Fruit fly (Drosophila melanogaster): ENCODE data around the gene CG6244.

The CG6244 gene

DNA sequence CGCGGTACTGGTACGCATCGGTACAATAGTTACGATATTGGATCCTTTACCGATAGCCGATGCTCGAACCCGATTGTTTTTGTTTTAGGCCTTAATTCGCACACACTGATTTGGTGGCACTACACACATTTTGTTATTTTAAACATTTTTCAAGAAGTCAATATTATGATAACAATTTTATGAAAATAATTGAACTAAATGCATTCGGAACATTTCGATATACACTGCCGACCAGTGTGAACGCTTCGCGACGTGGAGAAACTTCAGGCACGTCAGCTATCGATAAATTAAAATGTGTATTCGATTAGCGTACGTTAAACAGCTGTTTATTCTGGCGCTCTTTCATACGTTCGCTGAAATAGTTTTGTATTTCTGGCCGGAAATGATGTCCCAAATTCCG, 24.0 kb downstream of the CG6244 start, which contains the start of gene CG12713 (continued):
- TF ChIP-seq CkIIα-i1 (GFP tag; IDR thresholded peaks at IDR 0.05) (no peak), tna (GFP tag; IDR thresholded peaks at IDR 0.05; ENCODE audit: partially characterized antibody) (peak; percentile 74), CG14014 (GFP tag; IDR thresholded peaks at IDR 0.05) (no peak), TFAM (GFP tag; optimal IDR thresholded peaks at IDR 0.05) (no peak), CG1529 (GFP tag; optimal IDR thresholded peaks at IDR 0.05) (no peak), CG11456 (GFP tag; IDR thresholded peaks at IDR 0.05) (no peak), B-H2 (GFP tag; optimal IDR thresholded peaks at IDR 0.05) (no peak), CG2116 (GFP tag; optimal IDR thresholded peaks at IDR 0.05) (peak; percentile 91), Antp (GFP tag; optimal IDR thresholded peaks at IDR 0.05) (no peak), scrt (GFP tag; optimal IDR thresholded peaks at IDR 0.05) (no peak), tx (GFP tag; optimal IDR thresholded peaks at IDR 0.05) (no peak), CG13287 (GFP tag; IDR thresholded peaks at IDR 0.05; ENCODE audit: partially characterized antibody) (peak; percentile 88), CG11085 (GFP tag; IDR thresholded peaks at IDR 0.05) (no peak), HLHmδ (GFP tag; optimal IDR thresholded peaks at IDR 0.05) (no peak), CG15601 (tag; optimal IDR thresholded peaks at IDR 0.05) (peak; percentile 20), Ptx1 (GFP tag; IDR thresholded peaks at IDR 0.05) (no peak), CG2889 (GFP tag; IDR thresholded peaks at IDR 0.05) (no peak), run (tag; optimal IDR thresholded peaks at IDR 0.05) (no peak), Xrp1 (GFP tag; IDR thresholded peaks at IDR 0.05) (no peak), dati (GFP tag; IDR thresholded peaks at IDR 0.05) (no peak), CG31441 (GFP tag; IDR thresholded peaks at IDR 0.05) (peak; percentile 43; the same call in 1 of the 2 replicates), onecut (GFP tag; IDR thresholded peaks at IDR 0.05) (no peak), nmo (GFP tag; optimal IDR thresholded peaks at IDR 0.05) (peak; percentile 64), CG17361 (GFP tag; IDR thresholded peaks at IDR 0.05) (peak; percentile 51; the same call in 2 of the 3 replicates), CG4328 (GFP tag; optimal IDR thresholded peaks at IDR 0.05) (no peak), CG17912 (GFP tag; optimal IDR thresholded peaks at IDR 0.05) (no peak), mam (GFP tag; optimal IDR thresholded peaks at IDR 0.05) (peak; percentile 50), bigmax (GFP tag; optimal IDR thresholded peaks at IDR 0.05) (no peak), Tbp (GFP tag; optimal IDR thresholded peaks at IDR 0.05) (no peak), crc (GFP tag; optimal IDR thresholded peaks at IDR 0.05) (no peak), Dll (GFP tag; IDR thresholded peaks at IDR 0.05; ENCODE audit: partially characterized antibody) (peak; percentile 83), CG32532 (GFP tag; IDR thresholded peaks at IDR 0.05) (no peak), zfh2 (GFP tag; optimal IDR thresholded peaks at IDR 0.05) (peak; percentile 42), CG16815 (GFP tag; optimal IDR thresholded peaks at IDR 0.05) (no peak), Awh (GFP tag; IDR thresholded peaks at IDR 0.05) (no peak), CG6791 (GFP tag; IDR thresholded peaks at IDR 0.05; ENCODE audit: partially characterized antibody) (peak; percentile 89; the same call in 2 of the 3 replicates), CG10462 (GFP tag; optimal IDR thresholded peaks at IDR 0.05) (no peak), Camta (GFP tag; optimal IDR thresholded peaks at IDR 0.05) (no peak), CG33557 (GFP tag; optimal IDR thresholded peaks at IDR 0.05) (no peak), CG8924 (tag; optimal IDR thresholded peaks at IDR 0.05) (peak; percentile 17), Rfx (GFP tag; IDR thresholded peaks at IDR 0.05) (no peak), Ssrp (tag; optimal IDR thresholded peaks at IDR 0.05) (no peak), chinmo (GFP tag; IDR thresholded peaks at IDR 0.05; ENCODE audit: partially characterized antibody) (0 out of 4 replicates have a peak, but pooled peaks have one; percentile 23), CG12659 (GFP tag; optimal IDR thresholded peaks at IDR 0.05) (peak; percentile 52), NK7.1 (GFP tag; optimal IDR thresholded peaks at IDR 0.05) (no peak), p53 (GFP tag; optimal IDR thresholded peaks at IDR 0.05) (no peak), eyg (GFP tag; optimal IDR thresholded peaks at IDR 0.05) (no peak), Myb (GFP tag; optimal IDR thresholded peaks at IDR 0.05) (peak; percentile 74), usp (GFP tag; optimal IDR thresholded peaks at IDR 0.05) (no peak), maf-S (GFP tag; optimal IDR thresholded peaks at IDR 0.05) (peak; percentile 6), Hand (GFP tag; optimal IDR thresholded peaks at IDR 0.05) (no peak), CG12769 (tag; optimal IDR thresholded peaks at IDR 0.05) (peak; percentile 53)

Data from whole organism, embryonic.